Worm (Caenorhabditis elegans) whole organism, L4/young adult: ENCODE measurements around the gene K03H1.9.
A peak's percentile ranks its signal among the peaks of the same experiment; 100 is the strongest.

Source experiments
- W03F9.2 ChIP-seq: fragments of 150-350 bp; optimal IDR thresholded peaks from 2 replicates; lab custom pipeline; 2014; ENCODE audit warnings: missing biosample characterization, missing genetic modification characterization
- dao-5 ChIP-seq: sonication (generic microtip); optimal IDR thresholded peaks from 2 replicates; lab custom pipeline; 2016; ENCODE audit warnings: missing genotype, missing genetic modification characterization, moderate library complexity, missing compliant biosample characterization
- him-1 ChIP-seq: sonication (generic microtip); optimal IDR thresholded peaks from 2 replicates; lab custom pipeline; 2016; ENCODE audit warnings: missing genotype, missing genetic modification reagents, missing genetic modification characterization, missing compliant biosample characterization

Gene K03H1.9

ce11 chrIII:9913722-9914121, 27.6 kb downstream of the K03H1.9 start, which contains the start of gene cbp-3:
Gene cbp-3 (plus strand): TSS chrIII:9913993.
- TF ChIP-seq him-1 (tag; lab: Kevin White, UChicago): no peak
- TF ChIP-seq W03F9.2: no peak
- no peak for TF ChIP-seq dao-5 (tag; lab: Kevin White, UChicago)

ce11 chrIII:9912998-9913397, 28.3 kb downstream of the K03H1.9 start:
- no peak for TF ChIP-seq W03F9.2
- TF ChIP-seq him-1 (tag; lab: Kevin White, UChicago): no peak
- no peak for TF ChIP-seq dao-5 (tag; lab: Kevin White, UChicago)

DNA sequence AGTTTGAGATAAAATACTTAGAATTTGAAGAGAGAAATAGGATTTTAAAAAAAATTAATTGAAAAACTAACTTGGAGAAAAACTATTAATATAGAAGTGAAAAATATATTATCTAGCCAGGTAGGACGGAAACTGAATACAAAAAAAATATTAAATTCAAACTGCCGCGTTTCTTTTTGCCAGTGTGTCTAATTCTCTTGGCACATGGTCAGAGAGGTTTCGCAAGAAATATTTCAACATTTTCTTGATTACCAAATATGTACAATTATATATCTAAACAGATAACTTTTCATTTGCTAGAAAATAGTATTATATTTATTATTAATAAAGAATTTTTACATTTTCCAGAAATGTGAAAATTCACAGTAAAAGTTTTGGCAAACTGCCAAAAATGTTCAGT, 28.8 kb downstream of the K03H1.9 start:
- no peak for TF ChIP-seq him-1 (tag; lab: Kevin White, UChicago)
- TF ChIP-seq W03F9.2: no peak
- TF ChIP-seq dao-5 (tag; lab: Kevin White, UChicago): no peak

- TF ChIP-seq W03F9.2 (peak; percentile 17), him-1 (tag; lab: Kevin White, UChicago) (no peak), dao-5 (tag; lab: Kevin White, UChicago) (no peak)
Measured at ce11 chrIII:9910608-9911479, 30.4 kb downstream of the K03H1.9 start, which contains the start of the genes cyld-1 and F40F12.9. Gene cyld-1 (minus strand): TSS chrIII:9910658. Gene F40F12.9 (plus strand): TSS chrIII:9911328.

DNA sequence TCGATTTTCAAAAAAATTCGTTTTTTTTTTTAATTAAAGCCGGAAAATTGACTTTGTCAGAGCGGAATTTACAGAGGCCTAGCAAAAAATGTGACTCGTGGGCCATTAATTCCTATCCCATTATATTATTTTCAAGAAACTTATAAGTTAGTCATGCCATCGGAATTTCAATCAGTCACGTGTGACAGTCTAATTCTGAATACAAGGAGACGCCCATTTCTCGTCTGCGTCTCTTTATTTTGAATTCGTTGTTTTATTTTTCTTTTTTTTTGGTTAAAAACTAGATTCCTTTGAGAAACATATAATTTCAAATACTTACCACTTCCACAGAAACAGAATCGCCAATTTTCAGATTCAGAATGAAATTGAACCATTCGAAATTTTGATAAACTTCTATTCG, 32.5 kb downstream of the K03H1.9 start:
- TF ChIP-seq W03F9.2 (no peak), dao-5 (tag; lab: Kevin White, UChicago) (no peak), him-1 (tag; lab: Kevin White, UChicago) (no peak)

DNA sequence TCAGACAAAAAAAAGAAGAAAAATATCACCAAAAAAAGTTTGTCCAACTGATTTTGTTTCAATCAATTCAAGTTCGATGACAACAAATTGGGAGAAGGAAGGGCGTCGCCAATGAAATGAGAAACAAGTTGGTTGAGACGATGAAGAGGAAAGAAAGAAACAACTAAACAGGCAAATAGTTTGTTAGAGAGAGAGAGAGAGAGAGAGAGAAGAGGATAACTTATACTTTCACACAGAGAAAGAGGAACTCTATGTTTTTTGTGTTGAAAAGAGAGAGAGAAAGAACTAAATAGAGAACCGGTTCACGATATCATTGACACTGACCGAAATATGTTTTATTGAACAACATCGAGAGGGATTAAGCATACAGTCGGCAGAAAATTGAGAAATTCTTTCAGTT, 33.7 kb downstream of the K03H1.9 start:
- TF ChIP-seq him-1 (tag; lab: Kevin White, UChicago): no peak
- TF ChIP-seq dao-5 (tag; lab: Kevin White, UChicago): no peak

DNA sequence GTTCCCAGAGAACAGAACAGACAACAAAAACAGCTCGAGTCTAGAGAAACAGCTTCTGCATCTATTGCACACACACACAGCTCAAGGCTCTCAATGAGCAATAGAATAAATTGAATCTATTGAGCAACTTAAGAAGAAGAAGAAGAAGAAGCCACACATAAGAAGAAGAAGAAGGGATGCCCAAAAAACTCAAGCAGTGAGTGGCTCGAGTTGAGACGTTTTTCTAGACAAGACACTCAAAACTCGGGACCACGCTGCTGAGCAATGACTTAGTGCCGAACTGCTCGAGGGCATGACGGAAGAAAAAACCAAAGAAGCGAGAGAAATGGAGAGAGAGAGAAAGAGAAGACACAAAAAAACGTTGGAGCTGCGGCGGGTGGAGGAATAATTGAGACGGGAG, 36.0 kb downstream of the K03H1.9 start:
- TF ChIP-seq W03F9.2 (no peak), him-1 (tag; lab: Kevin White, UChicago) (peak; percentile 37)

- TF ChIP-seq W03F9.2 (no peak), dao-5 (tag; lab: Kevin White, UChicago) (no peak), him-1 (tag; lab: Kevin White, UChicago) (no peak)
Measured at ce11 chrIII:9903694-9904292, 37.5 kb downstream of the K03H1.9 start.

- no peak for TF ChIP-seq W03F9.2
- no peak for TF ChIP-seq him-1 (tag; lab: Kevin White, UChicago)
- no peak for TF ChIP-seq dao-5 (tag; lab: Kevin White, UChicago)
Measured at ce11 chrIII:9899720-9900119, 41.6 kb downstream of the K03H1.9 start.

DNA sequence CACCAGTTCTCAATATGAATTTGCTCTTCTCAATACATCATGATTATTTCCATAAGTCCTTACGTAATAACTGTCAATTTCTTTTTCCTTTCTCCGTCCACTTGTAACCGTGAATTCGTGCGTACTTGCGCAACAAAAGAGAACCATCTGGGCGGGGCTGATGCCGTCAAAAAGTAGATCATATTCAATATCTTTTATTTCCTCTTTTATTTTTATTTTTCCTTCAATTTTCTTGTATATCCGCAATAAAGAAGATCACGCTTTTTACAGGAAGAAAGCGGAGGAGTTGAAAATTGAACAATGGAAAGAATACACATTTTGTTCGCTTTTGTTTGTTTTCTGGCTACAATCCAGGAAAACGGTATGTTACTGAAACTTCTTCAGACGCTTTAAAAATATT, 48.4 kb downstream of the K03H1.9 start, which contains the start of gene mam-7:
mam-7 (plus strand) TSS at position 301 of the 400 bp plus-strand sequence.
- TF ChIP-seq dao-5 (tag; lab: Kevin White, UChicago): no peak
- TF ChIP-seq him-1 (tag; lab: Kevin White, UChicago): no peak
- no peak for TF ChIP-seq W03F9.2

- TF ChIP-seq dao-5 (tag; lab: Kevin White, UChicago) (no peak), him-1 (tag; lab: Kevin White, UChicago) (no peak), W03F9.2 (no peak)
Measured at ce11 chrIII:9891324-9891723, 50.0 kb downstream of the K03H1.9 start, which contains the start of gene alg-4. Gene alg-4 (minus strand): TSS chrIII:9891424.
